Fruit fly (Drosophila melanogaster): ENCODE data around the gene Eig71Eh.

Eig71Eh gene

dm6 chr3L:15692794-15693532, 33.7 kb upstream of the Eig71Eh start (continued):
- TF ChIP-seq CG7556 (GFP tag; optimal IDR thresholded peaks at IDR 0.05) (peak; percentile 38), zfh2 (GFP tag; optimal IDR thresholded peaks at IDR 0.05) (no peak), Hey (tag; optimal IDR thresholded peaks at IDR 0.05) (no peak), dati (GFP tag; IDR thresholded peaks at IDR 0.05) (no peak), Hr51 (GFP tag; optimal IDR thresholded peaks at IDR 0.05) (peak in 1 of 2 experiments; percentile 55), Abd-B (GFP tag; optimal IDR thresholded peaks at IDR 0.05) (peak; percentile 24), CG18011 (GFP tag; optimal IDR thresholded peaks at IDR 0.05) (no peak), CG5953 (GFP tag; IDR thresholded peaks at IDR 0.05) (no peak), Pdp1 (GFP tag; optimal IDR thresholded peaks at IDR 0.05) (peak in 1 of 2 experiments; percentile 35), CG42726 (GFP tag; IDR thresholded peaks at IDR 0.05; ENCODE audit: partially characterized antibody) (no peak), CG11093 (GFP tag; IDR thresholded peaks at IDR 0.05) (peak; percentile 22; the same call in 1 of the 3 replicates), CG13775 (GFP tag; optimal IDR thresholded peaks at IDR 0.05) (peak; percentile 34), CG4404 (GFP tag; IDR thresholded peaks at IDR 0.05) (no peak), esg (GFP tag; conservative IDR thresholded peaks at IDR 0.05) (no peak), kah (GFP tag; optimal IDR thresholded peaks at IDR 0.05) (no peak), sc (optimal IDR thresholded peaks at IDR 0.05) (no peak), sc (GFP tag; optimal IDR thresholded peaks at IDR 0.05) (peak; percentile 57), scrt (GFP tag; optimal IDR thresholded peaks at IDR 0.05) (no peak), lola (GFP tag; optimal IDR thresholded peaks at IDR 0.05) (peak in 1 of 3 experiments; percentile 79), Ssrp (tag; optimal IDR thresholded peaks at IDR 0.05) (peak; percentile 69), Ets65A (GFP tag) (no peak), CG2199 (GFP tag; IDR thresholded peaks at IDR 0.05) (no peak), CG17359 (tag; optimal IDR thresholded peaks at IDR 0.05) (peak; percentile 38), Doc2 (GFP tag; IDR thresholded peaks at IDR 0.05) (no peak), Hmr (GFP tag; optimal IDR thresholded peaks at IDR 0.05) (no peak), h (optimal IDR thresholded peaks at IDR 0.05) (no peak), unc-4 (GFP tag; IDR thresholded peaks at IDR 0.05; ENCODE audit: partially characterized antibody) (no peak), sna (GFP tag; IDR thresholded peaks at IDR 0.05; ENCODE audit: partially characterized antibody) (no peak), CG13296 (GFP tag; optimal IDR thresholded peaks at IDR 0.05) (no peak), CG6654 (GFP tag; optimal IDR thresholded peaks at IDR 0.05) (no peak), CG16815 (GFP tag; optimal IDR thresholded peaks at IDR 0.05) (peak; percentile 20), CG7928 (GFP tag; optimal IDR thresholded peaks at IDR 0.05) (no peak), Bdp1 (GFP tag; optimal IDR thresholded peaks at IDR 0.05) (no peak), fd96Cb (tag; optimal IDR thresholded peaks at IDR 0.05) (peak; percentile 62), CG3726 (GFP tag; IDR thresholded peaks at IDR 0.05) (no peak), MESR4 (GFP tag; optimal IDR thresholded peaks at IDR 0.05) (no peak), CG17568 (GFP tag; optimal IDR thresholded peaks at IDR 0.05) (no peak), jigr1 (GFP tag; IDR thresholded peaks at IDR 0.05) (no peak), CG3407 (GFP tag; optimal IDR thresholded peaks at IDR 0.05) (no peak), Hmx (GFP tag; optimal IDR thresholded peaks at IDR 0.05) (no peak), Oli (tag; optimal IDR thresholded peaks at IDR 0.05) (peak; percentile 58), Asciz (GFP tag; optimal IDR thresholded peaks at IDR 0.05) (peak; percentile 43), Trl (optimal IDR thresholded peaks at IDR 0.05) (no peak), Trl (GFP tag; optimal IDR thresholded peaks at IDR 0.05) (no peak), bcd (GFP tag; optimal IDR thresholded peaks at IDR 0.05) (peak; percentile 14), Dp (GFP tag; optimal IDR thresholded peaks at IDR 0.05) (no peak), Sox100B (GFP tag; optimal IDR thresholded peaks at IDR 0.05) (peak; percentile 77), Myb (GFP tag; optimal IDR thresholded peaks at IDR 0.05) (no peak), H15 (GFP tag; IDR thresholded peaks at IDR 0.05) (no peak), dmrt11E (tag; optimal IDR thresholded peaks at IDR 0.05) (peak; percentile 80)

All from whole organism, embryonic.